Fruit fly (Drosophila melanogaster): ENCODE results near the gene Prosbeta2.

DNA sequence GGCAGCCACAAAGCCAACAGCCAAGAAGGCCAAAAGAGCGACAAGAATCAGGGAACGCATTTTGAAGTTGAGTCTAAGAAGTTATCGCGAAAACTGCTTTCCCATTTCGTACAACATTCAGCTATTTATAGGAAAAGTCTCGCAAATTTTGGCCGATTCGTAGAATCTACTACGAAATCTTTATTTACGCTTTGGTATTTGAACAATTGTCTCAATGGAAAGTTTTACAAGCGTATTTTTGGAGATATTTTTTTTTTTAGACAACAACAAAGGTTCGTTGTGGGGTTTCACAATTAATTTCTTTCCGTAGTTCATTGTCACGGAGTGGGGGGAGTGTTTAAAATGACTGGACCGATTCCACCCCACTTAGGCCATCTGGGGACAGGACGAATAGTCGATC, 51.0 kb downstream of the Prosbeta2 start, which contains the start of gene CG12310:
- TF ChIP-seq CG1620 (GFP tag; optimal IDR thresholded peaks at IDR 0.05) (no peak), Clk (GFP tag; optimal IDR thresholded peaks at IDR 0.05) (no peak), CG12768 (GFP tag; optimal IDR thresholded peaks at IDR 0.05) (no peak), bab1 (GFP tag; optimal IDR thresholded peaks at IDR 0.05) (no peak), CG14711 (tag; optimal IDR thresholded peaks at IDR 0.05) (no peak), CG7101 (tag; optimal IDR thresholded peaks at IDR 0.05) (no peak)

All from whole organism, adult.